Worm (Caenorhabditis elegans): ENCODE measurements around the gene bli-5.

Gene bli-5

ce11 chrIII:13462965-13463783 lies 33.6 kb upstream of the bli-5 start, which contains the start of gene ant-1.1 (continued):
- peak; percentile 84 for TF ChIP-seq nhr-102 (tag; optimal IDR thresholded peaks at IDR 0.05)
- TF ChIP-seq lin-29 (GFP tag; IDR thresholded peaks at IDR 0.05): peak; percentile 78
- TF ChIP-seq daf-12 (tag; optimal IDR thresholded peaks at IDR 0.05): no peak
- TF ChIP-seq lin-1 (GFP tag; IDR thresholded peaks at IDR 0.05): peak; percentile 45; the same call in 1 of the 2 replicates
- TF ChIP-seq nhr-28 (tag; optimal IDR thresholded peaks at IDR 0.05): peak; percentile 52
- peak; percentile 76 for TF ChIP-seq spr-1 (tag; optimal IDR thresholded peaks at IDR 0.05)
- no peak for TF ChIP-seq ceh-82 (tag; optimal IDR thresholded peaks at IDR 0.05)
- TF ChIP-seq ceh-62 (tag; optimal IDR thresholded peaks at IDR 0.05): no peak
- peak; percentile 99 for TF ChIP-seq aha-1 (tag)
- no peak for TF ChIP-seq tag-97 (GFP tag; IDR thresholded peaks at IDR 0.05)
- peak; percentile 70 for TF ChIP-seq mxl-3 (GFP tag; optimal IDR thresholded peaks at IDR 0.05)
- TF ChIP-seq T26A8.4 (GFP tag; IDR thresholded peaks at IDR 0.05): peak; percentile 94
- TF ChIP-seq fkh-10 (GFP tag; optimal IDR thresholded peaks at IDR 0.05): peak; percentile 64
- TF ChIP-seq hmg-1.1 (GFP tag; IDR thresholded peaks at IDR 0.05): peak; percentile 92
- peak; percentile 88 for TF ChIP-seq mdt-29 (GFP tag; IDR thresholded peaks at IDR 0.05)
- TF ChIP-seq zag-1 (tag; optimal IDR thresholded peaks at IDR 0.05): no peak
- peak; percentile 68 for TF ChIP-seq duxl-1 (tag; optimal IDR thresholded peaks at IDR 0.05; ENCODE audit: poor library complexity)
- TF ChIP-seq lir-3 (tag; optimal IDR thresholded peaks at IDR 0.05): no peak
- TF ChIP-seq D1046.2 (GFP tag; IDR thresholded peaks at IDR 0.05): peak; percentile 77; the same call in 1 of the 2 replicates
- no peak for TF ChIP-seq dmd-9 (GFP tag; IDR thresholded peaks at IDR 0.05)
- TF ChIP-seq attf-4 (tag; optimal IDR thresholded peaks at IDR 0.05): no peak
- TF ChIP-seq nhr-77 (tag; optimal IDR thresholded peaks at IDR 0.05): peak; percentile 84
- no peak for TF ChIP-seq skn-1 (tag; optimal IDR thresholded peaks at IDR 0.05)
- no peak for TF ChIP-seq F49E8.2 (tag; optimal IDR thresholded peaks at IDR 0.05; ENCODE audit: borderline replicate concordance)
- peak; percentile 53 for TF ChIP-seq ceh-28 (tag; optimal IDR thresholded peaks at IDR 0.05)
- TF ChIP-seq pqm-1 (tag; optimal IDR thresholded peaks at IDR 0.05): peak; percentile 21
- TF ChIP-seq Y48G9A.11 (GFP tag; IDR thresholded peaks at IDR 0.05): peak; percentile 47; the same call in 1 of the 2 replicates
- TF ChIP-seq cey-2 (tag; optimal IDR thresholded peaks at IDR 0.05; ENCODE audit: borderline replicate concordance, insufficient read depth): no peak
- TF ChIP-seq vab-7 (GFP tag; IDR thresholded peaks at IDR 0.05): 0 out of 2 replicates have a peak, but pooled peaks have one; percentile 59
- TF ChIP-seq php-3 (GFP tag; IDR thresholded peaks at IDR 0.05): 0 out of 2 replicates have a peak, but pooled peaks have one; percentile 36
- TF ChIP-seq Y75B8A.6 (GFP tag; IDR thresholded peaks at IDR 0.05): peak; percentile 82
- TF ChIP-seq ceh-32 (tag; optimal IDR thresholded peaks at IDR 0.05; ENCODE audit: poor library complexity): no peak
- TF ChIP-seq ceh-20 (GFP tag; IDR thresholded peaks at IDR 0.05): peak; percentile 85
- TF ChIP-seq sdz-12 (GFP tag; optimal IDR thresholded peaks at IDR 0.05): no peak
- no peak for TF ChIP-seq zip-2 (tag; optimal IDR thresholded peaks at IDR 0.05)
- TF ChIP-seq F26F4.8 (GFP tag; conservative IDR thresholded peaks at IDR 0.05): no peak
- peak; percentile 85 for TF ChIP-seq F37D6.2 (tag; optimal IDR thresholded peaks at IDR 0.05)
- TF ChIP-seq ztf-7 (tag; optimal IDR thresholded peaks at IDR 0.05): peak; percentile 6
- peak; percentile 93 for TF ChIP-seq dve-1 (tag; optimal IDR thresholded peaks at IDR 0.05; ENCODE audit: insufficient read depth)
- peak; percentile 86 for TF ChIP-seq T20F7.1 (GFP tag; optimal IDR thresholded peaks at IDR 0.05)
- TF ChIP-seq ZK546.5 (tag; optimal IDR thresholded peaks at IDR 0.05): peak; percentile 50 to 96
- peak; percentile 88 for TF ChIP-seq egl-43 (GFP tag; IDR thresholded peaks at IDR 0.05)
- TF ChIP-seq nhr-25 (tag; optimal IDR thresholded peaks at IDR 0.05; ENCODE audit: borderline replicate concordance, insufficient read depth): peak; percentile 82
- no peak for TF ChIP-seq unc-39 (tag; optimal IDR thresholded peaks at IDR 0.05)
- TF ChIP-seq R02D3.7 (tag; optimal IDR thresholded peaks at IDR 0.05): no peak
- peak in 1 of 2 experiments; percentile 82 for TF ChIP-seq unc-62 (GFP tag; optimal IDR thresholded peaks at IDR 0.05 in 1 of 2)
- no peak for TF ChIP-seq unc-62 (tag; optimal IDR thresholded peaks at IDR 0.05)
- no peak for TF ChIP-seq egl-27 (tag; optimal IDR thresholded peaks at IDR 0.05)
- TF ChIP-seq gei-8 (GFP tag; optimal IDR thresholded peaks at IDR 0.05): peak; percentile 56
- peak; percentile 93 for TF ChIP-seq nhr-42 (GFP tag; IDR thresholded peaks at IDR 0.05)

Data from whole organism, L4 larva.